Fruit fly (Drosophila melanogaster): ENCODE results near the gene Arts.
A peak's percentile ranks its signal among the peaks of the same experiment; 100 is the strongest.

Gene Arts

dm6 chr3L:16567495-16567894 is 35.2 kb upstream of the Arts start (continued):
- TF ChIP-seq nmo (GFP tag; optimal IDR thresholded peaks at IDR 0.05) (peak; percentile 77), wor (GFP tag; IDR thresholded peaks at IDR 0.05) (peak; percentile 39; the same call in 1 of the 2 replicates), Hmr (GFP tag; optimal IDR thresholded peaks at IDR 0.05) (no peak), dmrt11E (tag; optimal IDR thresholded peaks at IDR 0.05) (peak; percentile 73), NfI (GFP tag; optimal IDR thresholded peaks at IDR 0.05) (peak; percentile 36), onecut (GFP tag; IDR thresholded peaks at IDR 0.05) (peak; percentile 22; the same call in 1 of the 2 replicates), Mrtf (GFP tag; IDR thresholded peaks at IDR 0.05) (peak; percentile 30; the same call in 1 of the 3 replicates), MBD-R2 (GFP tag; IDR thresholded peaks at IDR 0.05) (no peak), CG14710 (tag; optimal IDR thresholded peaks at IDR 0.05) (peak; percentile 68), gcm2 (GFP tag; optimal IDR thresholded peaks at IDR 0.05) (no peak), Dref (GFP tag; IDR thresholded peaks at IDR 0.05) (no peak), phol (tag; optimal IDR thresholded peaks at IDR 0.05) (peak; percentile 79), Dek (tag; optimal IDR thresholded peaks at IDR 0.05) (no peak), Med (GFP tag) (peak; percentile 39), Usf (GFP tag; optimal IDR thresholded peaks at IDR 0.05) (no peak), Sin3A (optimal IDR thresholded peaks at IDR 0.05) (no peak), Hmx (GFP tag; optimal IDR thresholded peaks at IDR 0.05) (no peak), CG2889 (GFP tag; IDR thresholded peaks at IDR 0.05) (no peak), vfl (GFP tag; optimal IDR thresholded peaks at IDR 0.05) (no peak), ind (GFP tag; optimal IDR thresholded peaks at IDR 0.05) (peak; percentile 27), fd3F (GFP tag; optimal IDR thresholded peaks at IDR 0.05) (no peak), CG13894 (tag; optimal IDR thresholded peaks at IDR 0.05) (no peak), otp (GFP tag; IDR thresholded peaks at IDR 0.05) (peak; percentile 55; the same call in 2 of the 3 replicates), Ptx1 (GFP tag; IDR thresholded peaks at IDR 0.05) (peak; percentile 61), lola (GFP tag; optimal IDR thresholded peaks at IDR 0.05) (peak in 1 of 3 experiments; percentile 70), CG3995 (GFP tag; optimal IDR thresholded peaks at IDR 0.05) (no peak), psq (GFP tag; optimal IDR thresholded peaks at IDR 0.05) (no peak), YL-1 (GFP tag; optimal IDR thresholded peaks at IDR 0.05) (peak; percentile 8), CG7963 (GFP tag; IDR thresholded peaks at IDR 0.05; ENCODE audit: partially characterized antibody) (no peak), CG13287 (GFP tag; IDR thresholded peaks at IDR 0.05; ENCODE audit: partially characterized antibody) (no peak), Hey (tag; optimal IDR thresholded peaks at IDR 0.05) (no peak), schlank (tag; optimal IDR thresholded peaks at IDR 0.05) (no peak), sna (GFP tag; IDR thresholded peaks at IDR 0.05; ENCODE audit: partially characterized antibody) (no peak), caup (GFP tag; optimal IDR thresholded peaks at IDR 0.05; ENCODE audit: severe bottlenecking) (no peak), chinmo (GFP tag; IDR thresholded peaks at IDR 0.05; ENCODE audit: partially characterized antibody) (no peak), salm (tag; optimal IDR thresholded peaks at IDR 0.05) (peak; percentile 64), Doc3 (GFP tag; IDR thresholded peaks at IDR 0.05; ENCODE audit: partially characterized antibody) (no peak), slp2 (GFP tag; optimal IDR thresholded peaks at IDR 0.05) (no peak), gfzf (GFP tag; optimal IDR thresholded peaks at IDR 0.05) (no peak), chn (GFP tag; optimal IDR thresholded peaks at IDR 0.05) (no peak), Dll (GFP tag; IDR thresholded peaks at IDR 0.05; ENCODE audit: partially characterized antibody) (no peak), CG11398 (GFP tag; optimal IDR thresholded peaks at IDR 0.05) (no peak), sd (tag; optimal IDR thresholded peaks at IDR 0.05) (no peak), tap (tag; optimal IDR thresholded peaks at IDR 0.05) (peak; percentile 80), Dip2 (GFP tag; IDR thresholded peaks at IDR 0.05) (no peak), Hr51 (GFP tag; optimal IDR thresholded peaks at IDR 0.05) (peak in 1 of 2 experiments; percentile 79), dan (GFP tag; IDR thresholded peaks at IDR 0.05) (no peak), gsb-n (tag; optimal IDR thresholded peaks at IDR 0.05) (peak; percentile 61), CG8478 (optimal IDR thresholded peaks at IDR 0.05) (no peak), CG2116 (GFP tag; optimal IDR thresholded peaks at IDR 0.05) (peak; percentile 11), lab (GFP tag; optimal IDR thresholded peaks at IDR 0.05) (peak; percentile 56)

Measured in whole organism, embryonic.